Worm (Caenorhabditis elegans): ENCODE results near the gene Y26G10.6.

Gene Y26G10.6

ce11 chrV:17690922-17691321 is 8.8 kb upstream of the Y26G10.6 start, which contains the start of gene F59A1.13 (continued):
- TF ChIP-seq snpc-3.4 (tag; optimal IDR thresholded peaks at IDR 0.05) (no peak), lsl-1 (GFP tag; optimal IDR thresholded peaks at IDR 0.05) (no peak), unc-62 (GFP tag; optimal IDR thresholded peaks at IDR 0.05) (no peak), ekl-4 (GFP tag; IDR thresholded peaks at IDR 0.05) (no peak), lag-1 (GFP tag; IDR thresholded peaks at IDR 0.05) (no peak), ceh-40 (GFP tag; IDR thresholded peaks at IDR 0.05) (no peak), zfh-2 (GFP tag; conservative IDR thresholded peaks at IDR 0.05) (no peak)

ce11 chrV:17694260-17694659 is 5.5 kb upstream of the Y26G10.6 start:
- TF ChIP-seq ceh-40 (GFP tag; IDR thresholded peaks at IDR 0.05), result no peak
- no peak for TF ChIP-seq let-607 (tag; optimal IDR thresholded peaks at IDR 0.05)
- no peak for TF ChIP-seq ztf-25 (GFP tag; IDR thresholded peaks at IDR 0.05)
- no peak for TF ChIP-seq ztf-18 (tag; optimal IDR thresholded peaks at IDR 0.05)
- no peak for TF ChIP-seq mxl-1 (tag; optimal IDR thresholded peaks at IDR 0.05)
- TF ChIP-seq repo-1 (tag; optimal IDR thresholded peaks at IDR 0.05), result no peak
- TF ChIP-seq cebp-2 (GFP tag; IDR thresholded peaks at IDR 0.05), result no peak
- TF ChIP-seq F37B4.10 (GFP tag; IDR thresholded peaks at IDR 0.05), result no peak

- TF ChIP-seq egl-44 (GFP tag; IDR thresholded peaks at IDR 0.05), result no peak
- TF ChIP-seq ztf-3 (GFP tag; optimal IDR thresholded peaks at IDR 0.05), result no peak
- TF ChIP-seq B0261.1 (tag; optimal IDR thresholded peaks at IDR 0.05), result no peak
Measured at ce11 chrV:17695802-17696201, 4.0 kb upstream of the Y26G10.6 start, which contains the start of gene Y26G10.1. Gene Y26G10.1 (minus strand): TSS chrV:17695902.

ce11 chrV:17696753-17697152 is 3.0 kb upstream of the Y26G10.6 start, which contains the start of gene spp-29:
Gene spp-29 (minus strand): TSS chrV:17696853.
- no peak for TF ChIP-seq K12H6.12 (tag; optimal IDR thresholded peaks at IDR 0.05)
- no peak for TF ChIP-seq lin-35 (GFP tag; optimal IDR thresholded peaks at IDR 0.05)
- TF ChIP-seq B0019.2 (GFP tag; conservative IDR thresholded peaks at IDR 0.05), result no peak
- TF ChIP-seq nhr-27 (tag; optimal IDR thresholded peaks at IDR 0.05), result no peak
- no peak for TF ChIP-seq efl-1 (GFP tag; optimal IDR thresholded peaks at IDR 0.05)
- TF ChIP-seq die-1 (tag; optimal IDR thresholded peaks at IDR 0.05), result no peak
- no peak for TF ChIP-seq T07F8.4 (tag; optimal IDR thresholded peaks at IDR 0.05)
- no peak for TF ChIP-seq B0261.1 (tag; optimal IDR thresholded peaks at IDR 0.05)
- TF ChIP-seq lag-1 (GFP tag; IDR thresholded peaks at IDR 0.05), result no peak
- no peak for TF ChIP-seq dox-1 (GFP tag; IDR thresholded peaks at IDR 0.05)
- TF ChIP-seq pha-4 (tag; optimal IDR thresholded peaks at IDR 0.05), result no peak
- TF ChIP-seq gei-17 (GFP tag; optimal IDR thresholded peaks at IDR 0.05), result no peak
- TF ChIP-seq cebp-1 (GFP tag; IDR thresholded peaks at IDR 0.05), result no peak
- TF ChIP-seq cebp-1 (tag; optimal IDR thresholded peaks at IDR 0.05), result no peak

- TF ChIP-seq akir-1 (GFP tag; optimal IDR thresholded peaks at IDR 0.05) (no peak), lsy-27 (tag; optimal IDR thresholded peaks at IDR 0.05; ENCODE audit: borderline replicate concordance, insufficient read depth) (no peak), F23B12.7 (tag; optimal IDR thresholded peaks at IDR 0.05; ENCODE audit: insufficient read depth) (no peak), repo-1 (tag; optimal IDR thresholded peaks at IDR 0.05) (no peak), nfya-2 (GFP tag; IDR thresholded peaks at IDR 0.05) (no peak), ceh-91 (GFP tag; IDR thresholded peaks at IDR 0.05) (no peak)
Measured at ce11 chrV:17699097-17699496, 662 bp upstream of the Y26G10.6 start, which contains the start of gene Y26G10.4. Gene Y26G10.4 (minus strand): TSS chrV:17699197.
